Fruit fly (Drosophila melanogaster): Measurements from ENCODE around the gene gnu.

The gnu gene

DNA sequence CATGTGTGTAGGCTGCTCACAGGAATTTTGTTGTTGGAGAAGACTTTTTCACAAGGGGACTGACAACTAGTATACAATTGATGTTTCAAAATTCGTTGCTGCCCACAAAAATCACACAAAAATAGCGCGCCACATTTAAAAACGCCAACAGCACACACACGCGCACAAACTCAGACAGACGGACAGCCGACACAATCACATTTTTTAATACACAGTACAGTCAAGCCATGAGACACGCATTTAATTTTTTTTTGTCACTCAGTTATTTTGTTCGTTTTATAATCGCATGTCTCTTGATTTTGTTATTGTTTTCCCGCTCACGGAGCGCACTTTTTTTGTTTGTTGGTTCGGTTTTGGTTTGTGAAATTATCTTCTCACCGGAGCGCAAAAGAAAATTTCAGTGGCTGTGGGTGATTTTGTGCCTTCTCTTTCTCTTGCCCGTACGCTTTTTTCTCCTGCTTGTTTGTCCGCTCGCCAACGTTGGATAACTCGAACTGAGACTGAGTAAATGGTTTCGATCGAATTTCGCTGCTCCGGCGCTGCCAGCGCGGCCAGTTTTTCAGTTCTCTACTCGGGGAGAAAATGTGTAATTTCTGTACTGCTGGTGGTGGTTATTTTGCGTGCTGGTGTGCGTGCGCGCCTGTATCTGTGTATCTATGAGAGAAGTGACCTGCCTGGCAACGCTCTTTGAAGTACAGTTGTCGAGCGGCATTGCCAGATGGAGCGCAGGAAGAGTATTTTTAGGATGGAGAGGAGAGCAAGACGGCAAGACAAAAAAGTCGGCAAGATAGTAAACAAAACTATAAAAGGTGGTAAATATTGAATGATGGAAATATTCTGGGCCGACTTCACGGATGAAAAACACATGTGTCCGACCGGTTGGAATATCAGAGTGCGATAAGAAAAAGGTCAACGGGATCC is 45.4 kb downstream of the gnu start, which contains the start of gene CG42507 (continued):
- no peak for TF ChIP-seq CG10979 (tag; optimal IDR thresholded peaks at IDR 0.05)
- TF ChIP-seq corto (GFP tag; optimal IDR thresholded peaks at IDR 0.05): no peak
- no peak for TF ChIP-seq CG30020 (tag; optimal IDR thresholded peaks at IDR 0.05)
- TF ChIP-seq bbx (GFP tag; IDR thresholded peaks at IDR 0.05; ENCODE audit: partially characterized antibody): 0 out of 2 replicates have a peak, but pooled peaks have one; percentile 8
- no peak for TF ChIP-seq NK7.1 (GFP tag; optimal IDR thresholded peaks at IDR 0.05)
- no peak for TF ChIP-seq Rx (GFP tag; IDR thresholded peaks at IDR 0.05)
- peak; percentile 21 for TF ChIP-seq chn (GFP tag; optimal IDR thresholded peaks at IDR 0.05)
- TF ChIP-seq CG2116 (GFP tag; optimal IDR thresholded peaks at IDR 0.05): peak; percentile 31
- TF ChIP-seq ssp (GFP tag; IDR thresholded peaks at IDR 0.05): no peak
- TF ChIP-seq Fer1 (GFP tag; optimal IDR thresholded peaks at IDR 0.05): peak; percentile 39
- 0 out of 2 replicates have a peak, but pooled peaks have one; percentile 17 for TF ChIP-seq CG3847 (GFP tag; IDR thresholded peaks at IDR 0.05)
- no peak for TF ChIP-seq vfl (GFP tag; optimal IDR thresholded peaks at IDR 0.05)
- TF ChIP-seq Nf-YA (GFP tag; IDR thresholded peaks at IDR 0.05): 0 out of 2 replicates have a peak, but pooled peaks have one; percentile 20
- TF ChIP-seq Neu2 (GFP tag; optimal IDR thresholded peaks at IDR 0.05; ENCODE audit: borderline replicate concordance): peak; percentile 58
- peak; percentile 46 for TF ChIP-seq ems (GFP tag; optimal IDR thresholded peaks at IDR 0.05)
- no peak for TF ChIP-seq CG3995 (GFP tag; optimal IDR thresholded peaks at IDR 0.05)
- peak; percentile 80 for TF ChIP-seq kah (GFP tag; optimal IDR thresholded peaks at IDR 0.05)
- TF ChIP-seq Nf-YC (tag; optimal IDR thresholded peaks at IDR 0.05): peak; percentile 12
- TF ChIP-seq Mes4 (GFP tag; optimal IDR thresholded peaks at IDR 0.05): peak; percentile 46
- TF ChIP-seq Awh (GFP tag; IDR thresholded peaks at IDR 0.05): no peak
- TF ChIP-seq gce (GFP tag; IDR thresholded peaks at IDR 0.05): no peak; the same call in 2 of the 3 replicates
- TF ChIP-seq CG17912 (GFP tag; optimal IDR thresholded peaks at IDR 0.05): peak; percentile 61
- TF ChIP-seq CG11723 (GFP tag; optimal IDR thresholded peaks at IDR 0.05): peak; percentile 34
- TF ChIP-seq C15 (GFP tag; IDR thresholded peaks at IDR 0.05): no peak
- no peak for TF ChIP-seq Usf (GFP tag; optimal IDR thresholded peaks at IDR 0.05)
- no peak for TF ChIP-seq emc (GFP tag; optimal IDR thresholded peaks at IDR 0.05)
- TF ChIP-seq H15 (GFP tag; IDR thresholded peaks at IDR 0.05): no peak
- 0 out of 2 replicates have a peak, but pooled peaks have one; percentile 25 for TF ChIP-seq CG11247 (GFP tag; IDR thresholded peaks at IDR 0.05)
- TF ChIP-seq CG1602 (GFP tag; optimal IDR thresholded peaks at IDR 0.05): no peak
- peak; percentile 9; the same call in 1 of the 3 replicates for TF ChIP-seq sr (GFP tag; IDR thresholded peaks at IDR 0.05)
- TF ChIP-seq CG32767 (GFP tag; IDR thresholded peaks at IDR 0.05): peak; percentile 70; the same call in 1 of the 2 replicates
- TF ChIP-seq CG15073 (GFP tag; optimal IDR thresholded peaks at IDR 0.05): no peak
- TF ChIP-seq B-H1 (GFP tag; IDR thresholded peaks at IDR 0.05): no peak
- no peak for TF ChIP-seq cas (GFP tag; IDR thresholded peaks at IDR 0.05)
- no peak for TF ChIP-seq CG16779 (GFP tag; IDR thresholded peaks at IDR 0.05)
- peak; percentile 13 for TF ChIP-seq TFAM (GFP tag; optimal IDR thresholded peaks at IDR 0.05)
- TF ChIP-seq Adf1 (GFP tag; IDR thresholded peaks at IDR 0.05): peak; percentile 83
- no peak for TF ChIP-seq CG1792 (GFP tag; optimal IDR thresholded peaks at IDR 0.05)
- TF ChIP-seq cwo (GFP tag; optimal IDR thresholded peaks at IDR 0.05): no peak
- peak; percentile 72 for TF ChIP-seq MTF-1 (GFP tag; optimal IDR thresholded peaks at IDR 0.05; ENCODE audit: borderline replicate concordance)
- TF ChIP-seq CG7745 (tag; optimal IDR thresholded peaks at IDR 0.05): peak; percentile 32
- TF ChIP-seq caup (GFP tag; optimal IDR thresholded peaks at IDR 0.05; ENCODE audit: severe bottlenecking): peak; percentile 55
- TF ChIP-seq tna (GFP tag; IDR thresholded peaks at IDR 0.05; ENCODE audit: partially characterized antibody): no peak; the same call in 1 of the 2 replicates
- TF ChIP-seq CG6254 (GFP tag; optimal IDR thresholded peaks at IDR 0.05): peak; percentile 45
- peak; percentile 71; the same call in 2 of the 3 replicates for TF ChIP-seq ci (GFP tag; IDR thresholded peaks at IDR 0.05)
- no peak for TF ChIP-seq CG1832 (GFP tag; optimal IDR thresholded peaks at IDR 0.05)
- no peak for TF ChIP-seq CG7786 (GFP tag; optimal IDR thresholded peaks at IDR 0.05)
- no peak for TF ChIP-seq dimm (GFP tag; IDR thresholded peaks at IDR 0.05)

Data from whole organism, embryonic.